Worm (Caenorhabditis elegans): ENCODE data around the gene adr-2.

ce11 chrIII:7271083-7271482 lies 38.4 kb upstream of the adr-2 start:
- no peak for TF ChIP-seq alr-1 (tag; optimal IDR thresholded peaks at IDR 0.05; ENCODE audit: borderline replicate concordance)
- TF ChIP-seq egl-27 (tag; optimal IDR thresholded peaks at IDR 0.05): no peak
- no peak for TF ChIP-seq lin-13 (GFP tag; optimal IDR thresholded peaks at IDR 0.05)
- no peak for TF ChIP-seq nhr-28 (tag; optimal IDR thresholded peaks at IDR 0.05)
- no peak for TF ChIP-seq dpl-1 (GFP tag; optimal IDR thresholded peaks at IDR 0.05)
- no peak for TF ChIP-seq lin-39 (tag; optimal IDR thresholded peaks at IDR 0.05)
- TF ChIP-seq nhr-77 (tag; optimal IDR thresholded peaks at IDR 0.05): no peak
- TF ChIP-seq nhr-11 (tag; optimal IDR thresholded peaks at IDR 0.05): no peak
- no peak for TF ChIP-seq unc-130 (tag; optimal IDR thresholded peaks at IDR 0.05)
- no peak for TF ChIP-seq lin-15B (tag; optimal IDR thresholded peaks at IDR 0.05)
- no peak for TF ChIP-seq ama-1 (optimal IDR thresholded peaks at IDR 0.05)
